Fruit fly (Drosophila melanogaster) whole organism, wandering third instar larva: ENCODE results near the gene tobi.

Source experiments
- dsf ChIP-seq: sonication (Bioruptor generic); optimal IDR thresholded peaks from 2 replicates; lab custom pipeline; 2016; ENCODE audit warnings: missing biosample characterization, missing genetic modification characterization, borderline replicate concordance
- lola ChIP-seq: fragments of >200 bp; optimal IDR thresholded peaks from 2 replicates; lab custom pipeline; 2017; ENCODE audit warnings: missing biosample characterization, missing genetic modification characterization
- psq ChIP-seq: fragments of 200-800 bp; sonication (Bioruptor generic); optimal IDR thresholded peaks from 3 replicates; lab custom pipeline; 2017; ENCODE audit warnings: missing biosample characterization, mild to moderate bottlenecking, missing genetic modification characterization, moderate library complexity
- rgr ChIP-seq: fragments of 200-800 bp; sonication (Bioruptor generic); optimal IDR thresholded peaks from 3 replicates; lab custom pipeline; 2016; ENCODE audit warnings: missing biosample characterization, mild to moderate bottlenecking, missing genetic modification characterization
- usp ChIP-seq: fragments of >200 bp; optimal IDR thresholded peaks from 2 replicates; lab custom pipeline; 2017; ENCODE audit warnings: missing biosample characterization, missing genetic modification characterization

- no peak for TF ChIP-seq usp (GFP tag; lab: Kevin White, UChicago)
- TF ChIP-seq psq: no peak
- no peak for TF ChIP-seq dsf (GFP tag; lab: Kevin White, UChicago)
- no peak for TF ChIP-seq rgr (GFP tag; lab: Kevin White, UChicago)
- no peak for TF ChIP-seq lola (GFP tag; lab: Kevin White, UChicago)
Measured at dm6 chr3R:25320051-25320705, 26.5 kb downstream of the tobi start, which contains the start of gene CG10560.
